Worm (Caenorhabditis elegans) whole organism, L1 larva: ENCODE results near the gene sul-1.

Experiments
- C16A3.4 ChIP-seq: fragments of 150-350 bp; optimal IDR thresholded peaks from 2 replicates; lab custom pipeline; 2014; ENCODE audit warnings: missing biosample characterization, missing genetic modification characterization
- C34B4.2 ChIP-seq: sonication (generic microtip); optimal IDR thresholded peaks from 2 replicates; lab custom pipeline; 2017; ENCODE audit warnings: mild to moderate bottlenecking, missing genetic modification characterization, missing compliant biosample characterization
- Y116A8C.19 ChIP-seq: sonication (generic microtip); optimal IDR thresholded peaks from 2 replicates; lab custom pipeline; 2016; ENCODE audit warnings: missing compliant biosample characterization, missing genetic modification characterization, borderline replicate concordance
- aly-2 ChIP-seq: fragments of 150-350 bp; optimal IDR thresholded peaks from 2 replicates; lab custom pipeline; 2014; ENCODE audit warnings: missing biosample characterization, missing genetic modification characterization
- blmp-1 ChIP-seq: fragments of 150-350 bp; optimal IDR thresholded peaks from 2 replicates; lab custom pipeline; 2014; ENCODE audit warnings: missing biosample characterization, missing genetic modification characterization
- ceh-63 ChIP-seq: fragments of 200-800 bp; sonication (Bioruptor generic); optimal IDR thresholded peaks from 2 replicates; lab custom pipeline; 2018; ENCODE audit warnings: mild to moderate bottlenecking, missing genetic modification characterization, missing compliant biosample characterization
- ceh-88 ChIP-seq: fragments of 200-800 bp; sonication (Bioruptor generic); IDR thresholded peaks from 2 replicates; pipeline ENCODE4 v1.3.6; 2022; ENCODE audit warnings: missing genetic modification characterization, missing compliant biosample characterization
- efl-1 ChIP-seq, 4 experiments: fragments of 150-350 bp; optimal IDR thresholded peaks in 3 of 4; peaks in 1 of 4; 1 replicate in 1 of 4; 2 replicates in 3 of 4; lab custom pipeline; 2014; ENCODE audit warnings: missing biosample characterization in 2 of 4, missing genetic modification characterization in 2 of 4, missing genetic modification reagents in 2 of 4
- egl-13 ChIP-seq: sonication (generic microtip); optimal IDR thresholded peaks from 2 replicates; lab custom pipeline; 2016; ENCODE audit warnings: missing genotype, missing genetic modification reagents, missing genetic modification characterization, missing compliant biosample characterization
- elt-2 ChIP-seq: sonication (generic microtip); optimal IDR thresholded peaks from 2 replicates; lab custom pipeline; 2016; ENCODE audit warnings: missing genetic modification characterization, mild to moderate bottlenecking, inconsistent platforms, missing compliant biosample characterization, missing genetic modification reagents
- ets-5 ChIP-seq: fragments of 200-800 bp; sonication (Bioruptor generic); IDR thresholded peaks from 2 replicates; pipeline ENCODE4 v1.3.6; 2022; ENCODE audit warnings: missing genetic modification characterization, missing compliant biosample characterization
- fos-1 ChIP-seq: fragments of 150-350 bp; optimal IDR thresholded peaks from 2 replicates; lab custom pipeline; 2014; ENCODE audit warnings: missing biosample characterization, missing genetic modification characterization
- hlh-4 ChIP-seq: sonication (generic microtip); optimal IDR thresholded peaks from 2 replicates; lab custom pipeline; 2016; ENCODE audit warnings: mild to moderate bottlenecking, missing genetic modification characterization, missing compliant biosample characterization
- jun-1 ChIP-seq: fragments of 150-350 bp; optimal IDR thresholded peaks from 2 replicates; lab custom pipeline; 2014; ENCODE audit warnings: missing biosample characterization, missing genetic modification reagents, missing genetic modification characterization
- lin-13 ChIP-seq: fragments of 150-350 bp; optimal IDR thresholded peaks from 2 replicates; lab custom pipeline; 2014; ENCODE audit warnings: missing biosample characterization, missing genetic modification reagents, missing genetic modification characterization
- mab-9 ChIP-seq: fragments of 200-800 bp; sonication (Bioruptor generic); IDR thresholded peaks from 2 replicates; pipeline ENCODE4 v1.3.6; 2022; ENCODE audit warnings: missing genetic modification reagents, missing genetic modification characterization, missing compliant biosample characterization
- mdl-1 ChIP-seq, 2 experiments: fragments of 150-350 bp; optimal IDR thresholded peaks; 2 replicates each; lab custom pipeline; 2014 to 2017; ENCODE audit warnings: missing biosample characterization in 2 of 2, missing genetic modification characterization in 2 of 2, inconsistent platforms in 1 of 2
- nhr-20 ChIP-seq: sonication (generic microtip); optimal IDR thresholded peaks from 2 replicates; lab custom pipeline; 2016; ENCODE audit warnings: mild to moderate bottlenecking, missing genetic modification characterization, missing compliant biosample characterization
- nhr-77 ChIP-seq: fragments of 150-350 bp; optimal IDR thresholded peaks from 2 replicates; lab custom pipeline; 2014; ENCODE audit warnings: missing biosample characterization, missing genetic modification characterization
- nhr-84 ChIP-seq: sonication (generic microtip); optimal IDR thresholded peaks from 2 replicates; lab custom pipeline; 2017; ENCODE audit warnings: missing biosample characterization, missing genetic modification characterization
- nhr-85 ChIP-seq: sonication (generic microtip); peaks from one replicate; lab custom pipeline; 2016; ENCODE audit warnings: missing genetic modification characterization, inconsistent platforms, missing compliant biosample characterization
- pqm-1 ChIP-seq: sonication (generic microtip); optimal IDR thresholded peaks from 3 replicates; lab custom pipeline; 2017; ENCODE audit warnings: missing biosample characterization, missing genetic modification characterization
- rnt-1 ChIP-seq: sonication (generic microtip); optimal IDR thresholded peaks from 2 replicates; lab custom pipeline; 2016; ENCODE audit warnings: mild to moderate bottlenecking, missing genetic modification characterization, moderate library complexity, missing compliant biosample characterization
- skn-1 ChIP-seq: fragments of 150-350 bp; optimal IDR thresholded peaks from 2 replicates; lab custom pipeline; 2014; ENCODE audit warnings: missing biosample characterization, missing genetic modification characterization
- snpc-4 ChIP-seq: fragments of 150-350 bp; optimal IDR thresholded peaks from 2 replicates; lab custom pipeline; 2014; ENCODE audit warnings: missing biosample characterization, missing genetic modification characterization
- sup-37 ChIP-seq: fragments of 200-800 bp; sonication (Bioruptor generic); optimal IDR thresholded peaks from 2 replicates; lab custom pipeline; 2018; ENCODE audit warnings: mild to moderate bottlenecking, missing genetic modification characterization, missing compliant biosample characterization
- unc-62 ChIP-seq: fragments of 150-350 bp; optimal IDR thresholded peaks from 2 replicates; lab custom pipeline; 2014; ENCODE audit warnings: missing biosample characterization, missing genetic modification reagents, missing genetic modification characterization
- unc-98 ChIP-seq: fragments of 200-800 bp; sonication (Bioruptor generic); IDR thresholded peaks from 2 replicates; pipeline ENCODE4 v1.3.6; 2022; ENCODE audit warnings: missing genetic modification characterization, missing compliant biosample characterization
- vab-15 ChIP-seq: sonication (generic microtip); optimal IDR thresholded peaks from 2 replicates; lab custom pipeline; 2017; ENCODE audit warnings: missing genotype, mild to moderate bottlenecking, missing genetic modification characterization, missing compliant biosample characterization

sul-1 gene

DNA sequence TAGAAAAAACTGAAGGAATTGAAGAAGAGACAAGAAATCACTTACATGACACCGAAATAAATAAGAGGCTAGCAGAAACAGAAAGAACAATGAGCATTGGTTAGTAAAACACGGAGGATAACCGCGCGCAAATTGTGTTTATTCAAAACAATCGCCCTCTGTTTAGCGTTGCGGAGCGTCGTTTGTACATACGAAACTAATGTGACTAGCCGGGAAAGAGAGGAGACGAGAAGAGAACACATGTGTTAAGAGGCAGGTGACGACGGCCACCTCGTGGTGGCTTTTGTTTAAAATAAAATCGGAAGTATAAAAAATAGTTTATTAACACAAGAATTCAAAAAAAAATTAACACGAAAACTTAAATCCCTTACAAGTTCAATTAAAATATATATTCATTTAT is 24.9 kb downstream of the sul-1 start, which contains the start of gene F40F4.7 (continued):
- TF ChIP-seq mdl-1 (tag; optimal IDR thresholded peaks at IDR 0.05; lab: Kevin White, UChicago) = peak in 1 of 2 experiments; percentile 92
- TF ChIP-seq C34B4.2 (tag; lab: Kevin White, UChicago) = no peak
- no peak for TF ChIP-seq sup-37 (GFP tag; lab: Kevin White, UChicago)
- TF ChIP-seq nhr-84 (tag; lab: Kevin White, UChicago) = no peak
- no peak for TF ChIP-seq blmp-1 (tag; lab: Kevin White, UChicago)
- TF ChIP-seq jun-1 (tag; lab: Kevin White, UChicago) = peak; percentile 41
- TF ChIP-seq, all 84 proteins: peak for 29

DNA sequence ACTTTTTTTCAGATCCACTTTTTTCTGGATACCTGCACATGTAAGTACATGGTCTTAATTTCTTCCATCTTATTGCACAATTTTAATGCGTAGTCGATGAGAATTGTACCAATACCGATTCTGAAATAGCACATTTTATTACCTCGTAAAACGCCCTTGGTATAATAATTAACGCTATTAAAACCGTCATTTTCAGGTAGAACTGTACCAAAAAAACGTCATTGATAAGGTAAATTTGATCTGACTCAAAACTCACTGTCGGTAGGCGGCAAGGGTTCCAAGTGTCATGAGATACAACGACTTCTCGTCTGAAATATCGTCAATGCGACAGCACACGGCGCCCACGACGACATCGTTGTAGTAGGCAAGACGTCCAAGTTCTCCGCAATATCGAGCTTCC is 26.3 kb downstream of the sul-1 start:
- TF ChIP-seq hlh-4 (tag; lab: Kevin White, UChicago) (no peak), elt-2 (tag; lab: Kevin White, UChicago) (peak; percentile 23)

DNA sequence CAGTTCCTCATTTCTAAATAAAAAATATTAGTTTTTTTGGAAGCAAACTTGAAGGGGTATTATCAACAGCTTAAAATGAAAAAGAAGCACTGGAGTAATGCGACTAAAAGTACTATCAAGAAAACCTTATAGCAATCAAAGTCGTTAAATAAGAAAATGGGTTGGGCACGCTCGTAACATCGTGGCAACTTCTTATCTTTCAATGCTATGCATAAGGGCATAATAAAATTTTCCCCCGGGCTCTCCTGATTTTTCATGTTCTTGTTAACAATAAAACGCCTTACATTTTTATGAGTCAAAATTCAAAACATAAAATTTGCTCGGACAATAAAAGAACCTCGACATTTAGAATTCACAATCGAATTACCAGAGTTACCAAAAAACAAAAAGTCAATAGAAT is 27.1 kb downstream of the sul-1 start, which contains the start of gene irg-7:
Gene irg-7, minus strand, starts transcription at position 23 of the 400 bp plus-strand sequence.
- TF ChIP-seq fos-1 = no peak
- TF ChIP-seq snpc-4 (tag; lab: Kevin White, UChicago) = no peak
- peak; percentile 41 for TF ChIP-seq elt-2 (tag; lab: Kevin White, UChicago)

DNA sequence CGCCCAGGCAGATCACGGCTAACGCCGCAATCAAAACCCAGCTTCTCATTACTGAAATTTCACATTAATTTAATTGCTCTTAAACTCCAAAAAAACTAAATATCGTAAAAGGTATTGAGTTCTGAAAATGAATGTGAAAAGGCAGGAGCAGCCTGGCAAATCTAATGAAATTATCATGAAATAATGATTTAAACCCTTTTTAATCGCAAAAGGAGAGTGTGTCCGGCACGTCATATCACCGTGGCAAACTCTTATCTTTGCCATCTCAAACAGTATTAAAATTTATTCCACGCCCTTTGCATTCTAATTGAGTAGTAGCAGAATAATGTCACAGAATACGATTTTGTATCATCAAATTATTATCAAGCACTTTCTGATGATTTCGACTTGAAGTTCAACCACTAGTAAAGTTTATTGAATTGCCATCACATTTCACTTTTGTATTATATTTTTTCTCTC is 35.3 kb downstream of the sul-1 start, which contains the start of gene F28B4.3:
Gene F28B4.3, minus strand, starts transcription at position 51 of the 459 bp plus-strand sequence.
- TF ChIP-seq pqm-1 (tag; lab: Kevin White, UChicago) = peak; percentile 75
- peak; percentile 2 for TF ChIP-seq nhr-20 (tag; lab: Kevin White, UChicago)
- no peak for TF ChIP-seq Y116A8C.19 (tag; lab: Kevin White, UChicago)
- TF ChIP-seq elt-2 (tag; lab: Kevin White, UChicago) = peak; percentile 88
- TF ChIP-seq jun-1 (tag; lab: Kevin White, UChicago) = peak; percentile 25

DNA sequence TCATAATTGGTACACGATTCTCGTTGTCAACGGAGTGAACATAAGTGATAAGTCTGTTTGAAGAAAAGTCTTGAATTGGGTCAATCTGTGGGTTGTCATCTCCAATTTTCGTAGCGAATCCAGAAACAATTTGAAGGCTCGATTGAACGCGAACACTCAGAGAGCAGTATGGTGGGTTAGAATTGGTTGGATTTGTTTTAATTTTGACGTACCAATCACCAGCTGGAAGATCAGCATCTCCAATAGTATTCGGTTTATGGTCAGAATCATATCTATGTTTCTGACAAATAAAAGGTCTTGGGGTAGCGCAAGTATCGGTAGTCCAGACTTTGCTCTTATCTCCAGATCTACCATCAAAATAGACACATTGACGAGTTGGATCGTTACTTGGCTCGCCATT is 40.1 kb downstream of the sul-1 start:
- TF ChIP-seq ets-5 (GFP tag; lab: Robert Waterston, UW) (no peak), ceh-63 (GFP tag; lab: Kevin White, UChicago) (no peak), aly-2 (no peak), skn-1 (no peak), mab-9 (no peak), jun-1 (tag; lab: Kevin White, UChicago) (no peak), C16A3.4 (tag; lab: Kevin White, UChicago) (no peak), egl-13 (no peak), nhr-77 (tag; lab: Kevin White, UChicago) (no peak), nhr-20 (tag; lab: Kevin White, UChicago) (no peak), nhr-85 (no peak), vab-15 (no peak), rnt-1 (tag; lab: Kevin White, UChicago) (no peak), unc-62 (GFP tag; lab: Kevin White, UChicago) (no peak), efl-1 (optimal IDR thresholded peaks at IDR 0.05; lab: Kevin White, UChicago) (no peak), efl-1 (GFP tag; optimal IDR thresholded peaks at IDR 0.05 in 1 of 2; lab: Kevin White, UChicago) (no peak)

DNA sequence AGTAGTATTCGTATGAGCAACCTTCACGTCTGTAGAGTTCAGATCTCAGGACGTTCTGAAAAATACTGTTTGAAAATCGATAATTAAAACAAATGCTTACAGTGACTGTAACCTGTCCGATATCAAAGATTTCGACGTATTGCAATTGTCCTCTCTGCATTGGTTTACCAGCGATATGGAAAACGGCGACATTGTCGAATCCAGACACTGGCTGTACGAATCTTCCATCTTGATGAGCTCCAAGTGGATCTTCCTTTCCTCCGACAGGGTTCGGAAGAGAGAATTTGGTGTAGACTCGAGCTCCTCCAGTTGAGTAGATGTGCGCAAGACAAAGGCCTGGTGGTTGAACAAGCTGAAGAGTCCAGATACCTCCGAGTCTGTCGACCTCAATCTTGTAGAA is 42.0 kb downstream of the sul-1 start:
- TF ChIP-seq efl-1 (optimal IDR thresholded peaks at IDR 0.05; lab: Kevin White, UChicago) (no peak), efl-1 (GFP tag; optimal IDR thresholded peaks at IDR 0.05 in 1 of 2; lab: Kevin White, UChicago) (peak in 1 of 2 experiments; percentile 61), unc-98 (no peak), lin-13 (GFP tag; lab: Kevin White, UChicago) (no peak), ceh-88 (GFP tag; lab: Robert Waterston, UW) (no peak), aly-2 (no peak), ceh-63 (GFP tag; lab: Kevin White, UChicago) (no peak)
